Fruit fly (Drosophila melanogaster) whole organism, pupa: ENCODE measurements around the gene CG14644.
A peak's percentile ranks its signal among the peaks of the same experiment; 100 is the strongest.

Experiments
- CG10348 ChIP-seq: fragments of 200-800 bp; sonication (Bioruptor generic); IDR thresholded peaks from 2 replicates; pipeline ENCODE4 v1.3.6; 2022; ENCODE audit warnings: missing biosample characterization, missing genetic modification characterization
- CG12605 ChIP-seq: fragments of 200-800 bp; sonication (Bioruptor generic); IDR thresholded peaks from 2 replicates; pipeline ENCODE4 v1.3.6; 2022; ENCODE audit warnings: missing biosample characterization, missing genetic modification characterization
- CG13204 ChIP-seq: fragments of 200-800 bp; sonication (Bioruptor generic); optimal IDR thresholded peaks from 2 replicates; lab custom pipeline; 2018; ENCODE audit warnings: missing biosample characterization, mild to moderate bottlenecking, missing genetic modification characterization, moderate library complexity
- CG14655 ChIP-seq: fragments of 200-800 bp; sonication (Bioruptor generic); optimal IDR thresholded peaks from 3 replicates; lab custom pipeline; 2017; ENCODE audit warnings: mild to moderate bottlenecking, missing biosample characterization, missing genetic modification reagents, missing genetic modification characterization
- CG15710 ChIP-seq: fragments of 200-800 bp; sonication (Bioruptor generic); optimal IDR thresholded peaks from 2 replicates; lab custom pipeline; 2018; ENCODE audit warnings: missing biosample characterization, mild to moderate bottlenecking, missing genetic modification characterization, moderate library complexity
- CG17806 ChIP-seq: fragments of 200-800 bp; sonication (Bioruptor generic); optimal IDR thresholded peaks from 2 replicates; lab custom pipeline; 2018; ENCODE audit warnings: missing biosample characterization, mild to moderate bottlenecking, missing genetic modification characterization, moderate library complexity
- CG32121 ChIP-seq: fragments of 200-800 bp; sonication (Bioruptor generic); IDR thresholded peaks from 2 replicates; pipeline ENCODE4 v1.3.6; 2022; ENCODE audit warnings: missing biosample characterization, missing genetic modification characterization
- CG34367 ChIP-seq: fragments of 200-800 bp; sonication (Bioruptor generic); optimal IDR thresholded peaks from 2 replicates; lab custom pipeline; 2018; ENCODE audit warnings: missing biosample characterization, mild to moderate bottlenecking, missing genetic modification characterization
- CG4496 ChIP-seq: fragments of 200-800 bp; sonication (Bioruptor generic); IDR thresholded peaks from 3 replicates; pipeline ENCODE4 v1.3.6; 2022; ENCODE audit warnings: missing biosample characterization, missing genetic modification characterization
- CG8159 ChIP-seq: fragments of 200-800 bp; sonication (Bioruptor generic); optimal IDR thresholded peaks from 3 replicates; lab custom pipeline; 2018; ENCODE audit warnings: missing biosample characterization, mild to moderate bottlenecking, missing genetic modification characterization, moderate library complexity
- CG8301 ChIP-seq: fragments of 200-800 bp; sonication (Bioruptor generic); optimal IDR thresholded peaks from 2 replicates; lab custom pipeline; 2018; ENCODE audit warnings: missing biosample characterization, mild to moderate bottlenecking, missing genetic modification characterization
- CG9948 ChIP-seq: fragments of 200-800 bp; sonication (Bioruptor generic); optimal IDR thresholded peaks from 2 replicates; lab custom pipeline; 2018; ENCODE audit warnings: missing biosample characterization, mild to moderate bottlenecking, missing genetic modification characterization, moderate library complexity
- D1 ChIP-seq: fragments of 200-800 bp; sonication (Bioruptor generic); optimal IDR thresholded peaks from 2 replicates; lab custom pipeline; 2018; ENCODE audit warnings: missing biosample characterization, mild to moderate bottlenecking, missing genetic modification characterization, moderate library complexity
- EcR ChIP-seq: fragments of 200-800 bp; sonication (Bioruptor generic); optimal IDR thresholded peaks from 3 replicates; lab custom pipeline; 2019; ENCODE audit warnings: missing biosample characterization, missing genetic modification characterization, mild to moderate bottlenecking, moderate library complexity, missing genetic modification reagents
- Ets98B ChIP-seq: fragments of 200-800 bp; sonication (Bioruptor generic); IDR thresholded peaks from 2 replicates; pipeline ENCODE4 v1.3.6; 2022; ENCODE audit warnings: missing biosample characterization, missing genetic modification characterization
- Pif1A ChIP-seq: fragments of 200-800 bp; sonication (Bioruptor generic); optimal IDR thresholded peaks from 3 replicates; lab custom pipeline; 2016; ENCODE audit warnings: missing biosample characterization, missing genetic modification characterization
- Pif1B ChIP-seq: fragments of 200-800 bp; sonication (Bioruptor generic); optimal IDR thresholded peaks from 3 replicates; lab custom pipeline; 2016; ENCODE audit warnings: missing biosample characterization, missing genetic modification characterization
- Snoo ChIP-seq: fragments of 200-800 bp; sonication (Bioruptor generic); optimal IDR thresholded peaks from 3 replicates; lab custom pipeline; 2017; ENCODE audit warnings: missing biosample characterization, mild to moderate bottlenecking, missing genetic modification characterization, inconsistent platforms
- fd96Ca ChIP-seq: fragments of 200-800 bp; sonication (Bioruptor generic); IDR thresholded peaks from 3 replicates; pipeline ENCODE4 v1.3.6; 2022; ENCODE audit warnings: missing biosample characterization, missing genetic modification characterization
- gl ChIP-seq: fragments of 200-800 bp; sonication (Bioruptor generic); optimal IDR thresholded peaks from 2 replicates; lab custom pipeline; 2018; ENCODE audit warnings: missing biosample characterization, mild to moderate bottlenecking, missing genetic modification characterization
- rn ChIP-seq: fragments of 200-800 bp; sonication (Bioruptor generic); IDR thresholded peaks from 2 replicates; pipeline ENCODE4 v1.3.6; 2022; ENCODE audit warnings: missing biosample characterization, missing genetic modification characterization

CG14644 gene

DNA sequence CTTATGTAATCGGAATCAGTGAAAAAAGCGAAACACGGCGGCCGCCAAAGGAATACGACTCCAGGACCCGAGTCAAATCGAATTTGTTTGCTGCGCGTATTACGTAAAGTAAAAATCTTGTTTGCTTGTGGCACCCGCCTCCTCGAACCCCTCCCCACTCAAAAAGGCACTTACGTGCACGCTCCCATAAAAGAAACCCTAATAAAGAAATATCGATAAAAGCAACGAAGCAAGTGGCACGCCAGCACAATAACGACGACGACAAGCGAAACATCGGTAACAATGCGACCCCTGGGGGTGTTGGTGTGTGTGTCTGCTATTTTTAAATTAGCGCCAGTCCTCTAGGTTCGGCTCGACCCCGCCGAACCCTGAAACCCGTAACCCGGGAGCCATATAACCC is 29.4 kb upstream of the CG14644 start:
- TF ChIP-seq EcR = no peak

- no peak for TF ChIP-seq Pif1B (GFP tag; lab: Kevin White, UChicago)
- TF ChIP-seq CG13204 = peak; percentile 16
- no peak for TF ChIP-seq Snoo
- TF ChIP-seq CG9948 = no peak
- no peak for TF ChIP-seq EcR
- no peak for TF ChIP-seq CG8301
- no peak for TF ChIP-seq CG10348 (GFP tag; lab: Robert Waterston, UW)
- TF ChIP-seq CG4496 (GFP tag; lab: Robert Waterston, UW) = 0 out of 3 replicates have a peak, but pooled peaks have one; percentile 29
- TF ChIP-seq CG17806 (tag; lab: Kevin White, UChicago) = no peak
- no peak for TF ChIP-seq rn
- TF ChIP-seq Pif1A (GFP tag; lab: Kevin White, UChicago) = no peak
- TF ChIP-seq CG12605 (GFP tag; lab: Robert Waterston, UW) = no peak
- TF ChIP-seq CG15710 (tag; lab: Kevin White, UChicago) = no peak
- TF ChIP-seq CG8159 (tag; lab: Kevin White, UChicago) = no peak
- no peak for TF ChIP-seq D1 (tag; lab: Kevin White, UChicago)
- TF ChIP-seq fd96Ca (GFP tag; lab: Robert Waterston, UW) = 0 out of 3 replicates have a peak, but pooled peaks have one; percentile 11
- 0 out of 2 replicates have a peak, but pooled peaks have one; percentile 13 for TF ChIP-seq Ets98B (GFP tag; lab: Robert Waterston, UW)
- no peak for TF ChIP-seq gl (tag; lab: Kevin White, UChicago)
- no peak for TF ChIP-seq CG32121 (GFP tag; lab: Robert Waterston, UW)
- TF ChIP-seq CG14655 = no peak
- no peak for TF ChIP-seq CG34367
These were observed 28.4 kb upstream of the CG14644 start for dm6 chr3R:4281119-4281861.

DNA sequence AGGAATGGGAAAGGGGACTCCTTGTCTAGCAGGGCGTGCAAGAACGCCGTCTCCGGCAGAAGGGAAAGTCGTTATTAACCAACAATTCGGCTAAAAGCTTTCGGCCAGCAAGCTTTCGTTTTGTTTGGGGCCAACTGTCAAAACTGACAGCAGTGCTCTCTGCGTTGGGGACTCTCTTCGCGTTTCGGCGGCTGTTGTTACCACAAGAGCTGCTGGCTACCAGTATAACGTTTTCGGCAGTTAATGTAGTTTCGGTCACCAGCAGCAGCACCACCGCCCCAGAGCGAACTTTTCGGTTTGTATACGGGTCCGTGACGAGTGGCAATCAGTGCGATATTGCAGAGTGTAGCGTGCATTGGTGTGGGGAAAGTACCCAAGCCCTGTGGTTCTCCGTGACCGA is 27.2 kb upstream of the CG14644 start, which contains the start of gene cpx:
Gene cpx, plus strand, starts transcription at position 160 of the 400 bp plus-strand sequence.
- no peak for TF ChIP-seq CG10348 (GFP tag; lab: Robert Waterston, UW)
- TF ChIP-seq Pif1B (GFP tag; lab: Kevin White, UChicago) = no peak
- no peak for TF ChIP-seq CG4496 (GFP tag; lab: Robert Waterston, UW)
- TF ChIP-seq CG15710 (tag; lab: Kevin White, UChicago) = no peak
- no peak for TF ChIP-seq CG14655
- no peak for TF ChIP-seq D1 (tag; lab: Kevin White, UChicago)
- no peak for TF ChIP-seq Pif1A (GFP tag; lab: Kevin White, UChicago)
- no peak for TF ChIP-seq CG13204
- TF ChIP-seq Ets98B (GFP tag; lab: Robert Waterston, UW) = no peak
- no peak for TF ChIP-seq CG34367
- TF ChIP-seq CG9948 = no peak
- no peak for TF ChIP-seq CG8301
- no peak for TF ChIP-seq CG17806 (tag; lab: Kevin White, UChicago)

DNA sequence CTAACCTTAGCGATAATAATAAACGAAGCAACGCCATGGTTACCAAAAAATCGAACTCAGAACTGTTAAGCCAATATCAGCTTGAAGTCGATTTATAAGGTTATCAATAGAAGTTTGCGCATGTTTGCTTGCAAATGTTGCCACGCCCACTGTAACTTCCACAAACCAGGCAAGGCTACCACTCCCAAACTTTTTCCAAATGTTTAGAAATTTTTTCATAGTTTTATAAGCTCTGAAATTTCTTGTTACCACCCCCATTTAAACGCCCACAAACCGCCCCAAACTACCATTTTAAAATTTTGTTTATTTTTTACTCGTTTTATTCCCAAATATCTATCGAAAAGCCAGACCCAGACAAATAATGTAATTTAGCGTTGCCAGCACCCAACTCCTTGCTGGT is 25.0 kb upstream of the CG14644 start, which contains the start of gene flip:
Gene flip, minus strand, starts transcription at position 101 of the 400 bp plus-strand sequence.
- TF ChIP-seq CG34367 = no peak
- no peak for TF ChIP-seq CG4496 (GFP tag; lab: Robert Waterston, UW)
- no peak for TF ChIP-seq CG32121 (GFP tag; lab: Robert Waterston, UW)
- TF ChIP-seq CG12605 (GFP tag; lab: Robert Waterston, UW) = no peak
- no peak for TF ChIP-seq Pif1A (GFP tag; lab: Kevin White, UChicago)
- no peak for TF ChIP-seq CG10348 (GFP tag; lab: Robert Waterston, UW)
- no peak for TF ChIP-seq Ets98B (GFP tag; lab: Robert Waterston, UW)
- TF ChIP-seq Pif1B (GFP tag; lab: Kevin White, UChicago) = no peak
- TF ChIP-seq EcR = no peak
- TF ChIP-seq CG14655 = no peak
- TF ChIP-seq CG13204 = no peak
- TF ChIP-seq gl (tag; lab: Kevin White, UChicago) = no peak
- no peak for TF ChIP-seq CG15710 (tag; lab: Kevin White, UChicago)

DNA sequence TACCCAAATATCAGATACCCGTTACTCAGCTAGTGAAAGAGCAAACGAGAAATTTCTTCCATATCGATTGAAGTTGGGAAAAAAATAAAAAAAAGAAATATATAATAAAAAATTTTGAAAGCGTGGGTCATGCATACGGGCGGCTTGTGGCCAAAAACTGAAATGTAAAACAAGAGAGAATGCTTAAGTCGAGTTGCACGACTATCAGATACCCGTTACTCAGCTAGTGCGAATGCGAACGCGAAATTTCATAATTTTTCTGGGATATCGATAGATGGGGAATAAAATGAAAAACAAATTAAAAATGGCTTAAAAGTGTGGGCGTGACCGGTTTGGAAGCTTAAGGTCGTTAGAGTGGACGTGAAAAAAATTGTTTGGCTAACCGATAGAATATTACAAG is 15.5 kb upstream of the CG14644 start:
- TF ChIP-seq gl (tag; lab: Kevin White, UChicago) (no peak), CG12605 (GFP tag; lab: Robert Waterston, UW) (no peak), CG34367 (no peak), CG4496 (GFP tag; lab: Robert Waterston, UW) (no peak), D1 (tag; lab: Kevin White, UChicago) (no peak), CG8301 (no peak)

- TF ChIP-seq CG13204 (no peak), fd96Ca (GFP tag; lab: Robert Waterston, UW) (no peak), CG9948 (no peak), CG8301 (no peak), CG10348 (GFP tag; lab: Robert Waterston, UW) (no peak), Pif1B (GFP tag; lab: Kevin White, UChicago) (no peak), CG34367 (no peak), gl (tag; lab: Kevin White, UChicago) (no peak)
These were observed 13.6 kb upstream of the CG14644 start, which contains the start of gene CG1092 for dm6 chr3R:4266470-4266869. TSS of gene CG1092 (plus strand) at chr3R:4266770.

DNA sequence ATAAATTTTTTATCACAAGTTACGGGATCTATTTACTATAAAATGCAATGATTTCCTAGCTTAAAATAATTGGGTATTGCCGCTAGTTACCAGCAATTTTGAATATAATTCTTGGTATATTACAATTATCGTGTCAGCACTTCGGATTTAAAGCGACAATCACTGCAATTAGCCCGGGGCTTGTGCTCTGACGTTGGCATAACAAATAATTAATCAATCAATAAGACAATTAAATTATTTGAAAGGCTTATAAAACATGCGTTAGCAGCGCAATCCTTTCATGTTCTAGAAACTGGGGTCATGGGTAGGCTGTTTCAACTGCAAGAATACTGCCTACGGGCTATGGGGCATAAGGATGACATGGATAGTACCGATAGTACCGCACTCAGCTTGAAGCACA is 3.8 kb upstream of the CG14644 start, which contains the start of gene Or82a:
Gene Or82a, plus strand, starts transcription at position 301 of the 400 bp plus-strand sequence.
- TF ChIP-seq CG13204 (no peak), Ets98B (GFP tag; lab: Robert Waterston, UW) (no peak), fd96Ca (GFP tag; lab: Robert Waterston, UW) (no peak), CG4496 (GFP tag; lab: Robert Waterston, UW) (no peak), CG9948 (no peak)
- TF ChIP-seq, all 21 proteins: peak for 0
